Fruit fly (Drosophila melanogaster) whole organism, embryonic: ENCODE results near the gene snu.

Source experiments
- C15 ChIP-seq: fragments of 200-800 bp; sonication (Bioruptor generic); IDR thresholded peaks from 3 replicates; pipeline ENCODE4 v1.3.6; 2022; ENCODE audit warnings: missing biosample characterization, missing genetic modification characterization
- CG11560 ChIP-seq: fragments of 200-800 bp; sonication (Bioruptor generic); IDR thresholded peaks from 3 replicates; pipeline ENCODE4 v1.3.6; 2022; ENCODE audit warnings: missing biosample characterization, missing genetic modification characterization
- HLH3B ChIP-seq: fragments of 200-800 bp; sonication (Bioruptor generic); IDR thresholded peaks from 2 replicates; pipeline ENCODE4 v1.3.6; 2022; ENCODE audit warnings: missing biosample characterization, missing genetic modification characterization
- Sry-β ChIP-seq: fragments of 200-800 bp; sonication (Bioruptor generic); optimal IDR thresholded peaks from 2 replicates; lab custom pipeline; 2018; ENCODE audit warnings: missing biosample characterization, mild to moderate bottlenecking, missing genetic modification characterization, moderate library complexity
- Sry-δ ChIP-seq: fragments of 200-800 bp; sonication (Bioruptor generic); optimal IDR thresholded peaks from 2 replicates; lab custom pipeline; 2016; ENCODE audit warnings: missing biosample characterization, missing genetic modification characterization
- gt ChIP-seq: fragments of 200-800 bp; sonication (Bioruptor generic); IDR thresholded peaks from 2 replicates; pipeline ENCODE4 v1.3.6; 2022; ENCODE audit warnings: missing biosample characterization, missing genetic modification characterization
- sug ChIP-seq: fragments of 200-800 bp; optimal IDR thresholded peaks from 2 replicates; lab custom pipeline; 2019; ENCODE audit warnings: missing biosample characterization, mild to moderate bottlenecking, missing genetic modification characterization, moderate library complexity
- tx ChIP-seq: fragments of 200-800 bp; sonication (Bioruptor generic); optimal IDR thresholded peaks from 2 replicates; lab custom pipeline; 2016; ENCODE audit warnings: missing biosample characterization, missing genetic modification characterization

- TF ChIP-seq Sry-δ (GFP tag; lab: Kevin White, UChicago), result no peak
- TF ChIP-seq Sry-β (GFP tag; lab: Kevin White, UChicago), result no peak
- TF ChIP-seq gt (GFP tag; lab: Robert Waterston, UW), result no peak
- TF ChIP-seq sug (tag; lab: Kevin White, UChicago), result no peak
- no peak for TF ChIP-seq tx (GFP tag; lab: Kevin White, UChicago)
- TF ChIP-seq CG11560 (tag; lab: Robert Waterston, UW), result no peak
- TF ChIP-seq HLH3B, result no peak
- no peak for TF ChIP-seq C15 (GFP tag; lab: Robert Waterston, UW)
These were observed 46.1 kb upstream of the snu start for dm6 chr3R:28628696-28629095.
